Fruit fly (Drosophila melanogaster) whole organism, prepupa: ENCODE data around the gene S6k.

ENCODE experiments used
- CG16779 ChIP-seq: fragments of 200-800 bp; sonication (Bioruptor generic); optimal IDR thresholded peaks from 3 replicates; lab custom pipeline; 2017; ENCODE audit warnings: missing biosample characterization, mild to moderate bottlenecking, missing genetic modification characterization
- CG32006 ChIP-seq: fragments of 200-800 bp; sonication (Bioruptor generic); optimal IDR thresholded peaks from 3 replicates; lab custom pipeline; 2017; ENCODE audit warnings: missing biosample characterization, mild to moderate bottlenecking, missing genetic modification characterization
- CG8319 ChIP-seq: fragments of 200-800 bp; sonication (Bioruptor generic); optimal IDR thresholded peaks from 3 replicates; lab custom pipeline; 2016; ENCODE audit warnings: missing biosample characterization, missing genetic modification characterization
- Eip93F ChIP-seq: fragments of 200-800 bp; sonication (Bioruptor generic); optimal IDR thresholded peaks from 2 replicates; lab custom pipeline; 2016; ENCODE audit warnings: missing biosample characterization, mild to moderate bottlenecking, missing genetic modification characterization
- Gug ChIP-seq: fragments of 200-800 bp; sonication (Bioruptor generic); IDR thresholded peaks from 2 replicates; pipeline ENCODE4 v1.3.6; 2022; ENCODE audit warnings: missing biosample characterization, missing genetic modification characterization
- dsx ChIP-seq: fragments of 200-800 bp; optimal IDR thresholded peaks from 3 replicates; lab custom pipeline; 2019; ENCODE audit warnings: missing biosample characterization, mild to moderate bottlenecking, missing genetic modification characterization, moderate library complexity; ENCODE audit not compliant: poor library complexity, severe bottlenecking
- esn ChIP-seq: fragments of 200-800 bp; sonication (Bioruptor generic); optimal IDR thresholded peaks from 2 replicates; lab custom pipeline; 2016; ENCODE audit warnings: missing biosample characterization, mild to moderate bottlenecking, missing genetic modification characterization, moderate library complexity
- fkh ChIP-seq: fragments of 200-800 bp; sonication (Bioruptor generic); optimal IDR thresholded peaks from 3 replicates; lab custom pipeline; 2017; ENCODE audit warnings: missing biosample characterization, mild to moderate bottlenecking, missing genetic modification characterization, moderate library complexity
- net ChIP-seq: fragments of 200-800 bp; sonication (Bioruptor generic); optimal IDR thresholded peaks from 3 replicates; lab custom pipeline; 2016; ENCODE audit warnings: missing biosample characterization, missing genetic modification characterization

DNA sequence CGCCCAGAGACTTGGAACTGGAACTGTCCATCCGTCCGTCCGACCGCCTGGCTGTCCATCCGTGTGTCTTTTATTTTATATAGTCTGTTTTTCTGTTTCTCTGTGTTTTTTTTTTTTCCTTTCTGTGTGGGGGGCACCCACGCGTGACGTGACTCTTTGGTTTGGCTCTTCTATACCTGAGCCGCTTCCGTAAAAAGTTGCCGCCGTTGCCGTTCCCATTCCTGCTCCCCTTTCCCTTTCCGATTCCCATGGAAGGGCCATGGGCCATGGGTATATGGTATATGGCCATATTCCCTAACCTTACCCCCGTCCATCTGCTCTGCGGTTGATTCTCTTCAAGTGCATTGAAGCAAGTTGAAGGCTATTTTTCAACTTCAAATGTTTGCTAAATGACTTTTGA lies 38.2 kb upstream of the S6k start:
- TF ChIP-seq fkh (no peak), dsx (GFP tag; lab: Kevin White, UChicago) (no peak), esn (no peak), CG16779 (no peak), Eip93F (GFP tag; lab: Kevin White, UChicago) (no peak), CG8319 (GFP tag; lab: Kevin White, UChicago) (no peak), Gug (GFP tag; lab: Robert Waterston, UW) (no peak), net (no peak), CG32006 (no peak)
